Worm (Caenorhabditis elegans): ENCODE measurements around the gene F38B6.2.

DNA sequence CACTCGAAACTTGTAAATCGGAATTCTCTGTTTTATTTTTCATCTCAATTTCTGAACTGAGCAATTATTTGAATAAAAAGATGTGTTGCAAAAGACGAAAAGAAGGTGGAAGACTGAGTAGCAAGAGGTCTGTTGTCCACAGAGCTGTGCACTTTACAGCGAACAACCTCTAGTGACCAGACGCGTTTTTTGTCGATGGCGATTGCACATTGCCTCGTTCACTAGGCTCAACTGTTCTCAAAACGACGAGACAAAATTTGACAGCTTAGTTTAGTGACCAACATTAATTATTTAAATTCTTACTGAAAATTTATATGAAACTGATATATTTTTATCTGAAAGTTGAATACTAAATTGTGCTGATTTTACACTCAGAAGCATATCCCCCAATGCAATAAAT lies 34.9 kb downstream of the F38B6.2 start, which contains the start of gene R03E9.2:
- TF ChIP-seq tbx-2 (tag; optimal IDR thresholded peaks at IDR 0.05): no peak
- TF ChIP-seq mdl-1 (tag; optimal IDR thresholded peaks at IDR 0.05): no peak
- TF ChIP-seq nhr-67 (tag; optimal IDR thresholded peaks at IDR 0.05): no peak

Data from whole organism, L3 larva.